Worm (Caenorhabditis elegans) whole organism, early embryonic: ENCODE data around the gene rol-3.

ENCODE experiments used
- B0310.2 ChIP-seq: sonication (generic microtip); optimal IDR thresholded peaks from 2 replicates; lab custom pipeline; 2016; ENCODE audit warnings: mild to moderate bottlenecking, missing genetic modification characterization, missing compliant biosample characterization
- F13C5.2 ChIP-seq: sonication (generic microtip); optimal IDR thresholded peaks from 2 replicates; lab custom pipeline; 2017; ENCODE audit warnings: mild to moderate bottlenecking, missing genetic modification characterization, inconsistent platforms, missing compliant biosample characterization
- aly-1 ChIP-seq: sonication (generic microtip); optimal IDR thresholded peaks from 2 replicates; lab custom pipeline; 2016; ENCODE audit warnings: missing genetic modification characterization, missing compliant biosample characterization
- ama-1 ChIP-seq: fragments of 150-350 bp; optimal IDR thresholded peaks from 2 replicates; lab custom pipeline; 2014
- ceh-13 ChIP-seq: fragments of 200-800 bp; sonication (Bioruptor generic); optimal IDR thresholded peaks from 2 replicates; lab custom pipeline; 2018; ENCODE audit warnings: mild to moderate bottlenecking, missing genetic modification characterization, missing compliant biosample characterization
- ceh-36 ChIP-seq: sonication (generic microtip); optimal IDR thresholded peaks from 2 replicates; lab custom pipeline; 2016; ENCODE audit warnings: missing genetic modification characterization, inconsistent platforms, missing compliant biosample characterization
- ets-7 ChIP-seq: sonication (generic microtip); optimal IDR thresholded peaks from 2 replicates; lab custom pipeline; 2016; ENCODE audit warnings: missing genotype, missing genetic modification characterization, missing compliant biosample characterization
- flt-1 ChIP-seq: fragments of 200-800 bp; sonication (Bioruptor generic); IDR thresholded peaks from 2 replicates; pipeline ENCODE4 v1.3.6; 2022; ENCODE audit warnings: missing genetic modification characterization, missing compliant biosample characterization
- hmbx-1 ChIP-seq: sonication (generic microtip); optimal IDR thresholded peaks from 2 replicates; lab custom pipeline; 2016; ENCODE audit warnings: mild to moderate bottlenecking, missing genetic modification characterization, missing compliant biosample characterization
- hmg-4 ChIP-seq: fragments of 200-800 bp; sonication (Bioruptor generic); optimal IDR thresholded peaks from 2 replicates; lab custom pipeline; 2018; ENCODE audit warnings: mild to moderate bottlenecking, missing genetic modification characterization, missing compliant biosample characterization
- hnd-1 ChIP-seq: sonication (generic microtip); optimal IDR thresholded peaks from 2 replicates; lab custom pipeline; 2016; ENCODE audit warnings: missing genetic modification characterization, missing compliant biosample characterization
- pes-1 ChIP-seq: fragments of 200-800 bp; sonication (Bioruptor generic); IDR thresholded peaks from 2 replicates; pipeline ENCODE4 v1.3.6; 2022; ENCODE audit warnings: missing genetic modification reagents, missing genetic modification characterization, missing compliant biosample characterization
- scrt-1 ChIP-seq: fragments of 200-800 bp; sonication (Bioruptor generic); IDR thresholded peaks from 2 replicates; pipeline ENCODE4 v1.3.6; 2022; ENCODE audit warnings: missing genetic modification characterization, missing compliant biosample characterization
- sea-1 ChIP-seq: fragments of 200-800 bp; sonication (Bioruptor generic); conservative IDR thresholded peaks from 2 replicates; pipeline ENCODE4 v1.3.6; 2022; ENCODE audit warnings: missing genetic modification characterization, missing compliant biosample characterization
- tbx-11 ChIP-seq: fragments of 200-800 bp; sonication (Bioruptor generic); IDR thresholded peaks from 2 replicates; pipeline ENCODE4 v1.3.6; 2022; ENCODE audit warnings: missing genetic modification characterization, missing compliant biosample characterization
- tbx-37 ChIP-seq: fragments of 200-800 bp; sonication (Bioruptor generic); conservative IDR thresholded peaks from 2 replicates; pipeline ENCODE4 v1.3.6; 2022; ENCODE audit warnings: missing genetic modification reagents, missing genetic modification characterization, missing compliant biosample characterization
- tra-4 ChIP-seq: sonication (generic microtip); optimal IDR thresholded peaks from 2 replicates; lab custom pipeline; 2017; ENCODE audit warnings: missing genetic modification characterization, missing compliant biosample characterization

Gene rol-3

DNA sequence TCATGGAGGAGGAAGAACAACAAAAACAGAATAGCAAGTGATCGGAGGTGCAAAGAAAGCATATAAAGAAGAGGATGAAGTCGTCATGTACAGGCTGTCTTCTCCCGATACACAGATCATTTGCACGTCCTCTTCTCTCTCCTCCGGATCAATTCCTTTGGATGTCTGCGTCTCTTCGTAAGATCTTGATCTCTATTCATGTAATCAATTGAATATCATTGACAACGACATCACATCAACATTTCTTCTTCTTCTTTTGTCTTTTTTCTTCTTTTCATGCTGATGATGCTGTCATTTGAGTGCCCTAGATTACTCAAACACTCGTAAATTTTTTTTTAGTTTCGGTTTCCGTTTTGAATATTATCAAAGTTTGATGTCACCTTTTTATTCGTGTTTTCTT lies at the start of gene rol-3:
rol-3 (minus strand) TSS at position 120 of the 400 bp plus-strand sequence.
- TF ChIP-seq aly-1 (tag; lab: Kevin White, UChicago) = no peak
- TF ChIP-seq tbx-37 = no peak
- TF ChIP-seq F13C5.2 (tag; lab: Kevin White, UChicago) = no peak
- TF ChIP-seq scrt-1 (GFP tag; lab: Robert Waterston, UW) = no peak
- no peak for TF ChIP-seq ets-7 (tag; lab: Kevin White, UChicago)
- TF ChIP-seq hnd-1 (tag; lab: Kevin White, UChicago) = no peak
- TF ChIP-seq ama-1 = no peak
- TF ChIP-seq ceh-36 (tag; lab: Kevin White, UChicago) = no peak
- no peak for TF ChIP-seq flt-1 (GFP tag; lab: Robert Waterston, UW)
- TF ChIP-seq pes-1 (GFP tag; lab: Robert Waterston, UW) = no peak
- TF ChIP-seq tra-4 = no peak
- TF ChIP-seq hmg-4 = no peak
- no peak for TF ChIP-seq sea-1 (GFP tag; lab: Robert Waterston, UW)
- no peak for TF ChIP-seq B0310.2 (tag; lab: Kevin White, UChicago)
- TF ChIP-seq hmbx-1 = no peak
- TF ChIP-seq tbx-11 (GFP tag; lab: Robert Waterston, UW) = no peak
- no peak for TF ChIP-seq ceh-13 (GFP tag; lab: Kevin White, UChicago)

DNA sequence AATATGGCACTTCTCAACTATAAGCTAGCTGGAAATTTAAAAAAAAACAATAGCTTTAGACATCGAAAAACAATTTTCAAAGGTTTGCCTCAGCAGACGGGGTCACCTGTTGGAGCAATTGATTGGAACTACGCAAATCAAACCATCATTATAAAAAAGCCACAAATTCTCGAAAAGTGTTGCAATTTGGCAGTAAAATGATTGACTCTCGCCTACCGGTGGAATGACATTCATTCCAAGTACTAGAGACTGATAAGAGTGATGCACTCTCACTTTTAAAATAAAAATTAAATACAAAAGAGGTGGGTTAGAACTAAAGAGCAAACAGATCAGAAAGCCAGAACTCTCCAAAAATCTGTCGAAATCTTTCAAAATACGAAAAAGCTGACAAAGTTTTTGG lies 47.2 kb upstream of the rol-3 start:
- TF ChIP-seq aly-1 (tag; lab: Kevin White, UChicago) = no peak
- TF ChIP-seq hnd-1 (tag; lab: Kevin White, UChicago) = no peak
- no peak for TF ChIP-seq tbx-37

DNA sequence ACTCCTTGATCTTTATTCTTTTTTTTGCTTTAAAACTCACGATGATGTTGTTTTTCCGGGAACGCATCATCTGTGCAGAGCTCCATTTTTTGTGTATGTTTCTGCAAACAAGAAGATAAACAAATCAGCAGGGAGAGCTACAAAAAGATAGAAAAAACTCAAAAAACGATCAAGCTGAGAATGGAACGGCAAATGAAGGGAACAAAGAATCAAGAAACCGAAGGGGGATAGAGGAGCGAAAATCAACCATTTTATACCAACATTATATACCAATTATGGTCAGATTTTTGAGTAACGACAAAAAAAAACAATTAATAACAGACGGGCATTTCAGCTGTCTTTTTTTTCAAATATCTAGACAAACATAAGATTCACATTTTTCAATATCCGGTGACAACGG lies 46.6 kb upstream of the rol-3 start, which contains the start of gene slc-17.5:
slc-17.5 (minus strand) TSS at position 101 of the 400 bp plus-strand sequence.
- TF ChIP-seq hnd-1 (tag; lab: Kevin White, UChicago) = no peak

DNA sequence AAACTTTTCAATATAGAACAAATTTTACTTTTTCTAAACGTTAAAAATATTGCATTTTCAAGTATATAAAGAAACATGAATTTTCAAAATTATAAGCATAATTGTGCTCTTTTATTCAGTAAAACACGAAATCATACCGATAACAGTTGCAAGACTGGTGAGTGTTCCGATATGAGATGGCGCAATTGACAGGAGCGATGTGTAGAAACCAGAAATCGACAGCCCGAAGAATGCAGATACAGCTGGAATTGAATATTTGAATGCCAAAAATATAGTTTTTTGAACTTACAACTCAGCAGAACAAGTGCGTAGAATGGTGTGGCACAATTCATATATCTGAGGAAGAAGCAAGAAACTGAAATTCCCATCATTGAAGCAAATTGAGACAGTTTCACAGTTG lies 44.7 kb upstream of the rol-3 start:
- TF ChIP-seq sea-1 (GFP tag; lab: Robert Waterston, UW) = no peak
- no peak for TF ChIP-seq pes-1 (GFP tag; lab: Robert Waterston, UW)
- TF ChIP-seq hnd-1 (tag; lab: Kevin White, UChicago) = no peak
- no peak for TF ChIP-seq ets-7 (tag; lab: Kevin White, UChicago)
- no peak for TF ChIP-seq ceh-36 (tag; lab: Kevin White, UChicago)
- no peak for TF ChIP-seq F13C5.2 (tag; lab: Kevin White, UChicago)
- no peak for TF ChIP-seq ceh-13 (GFP tag; lab: Kevin White, UChicago)
- no peak for TF ChIP-seq hmbx-1
- no peak for TF ChIP-seq B0310.2 (tag; lab: Kevin White, UChicago)

ce11 chrV:8281646-8282045 lies 43.4 kb upstream of the rol-3 start:
- TF ChIP-seq aly-1 (tag; lab: Kevin White, UChicago) = no peak
- no peak for TF ChIP-seq F13C5.2 (tag; lab: Kevin White, UChicago)
- no peak for TF ChIP-seq ets-7 (tag; lab: Kevin White, UChicago)
- TF ChIP-seq tbx-11 (GFP tag; lab: Robert Waterston, UW) = no peak
- no peak for TF ChIP-seq tra-4
- TF ChIP-seq ceh-36 (tag; lab: Kevin White, UChicago) = no peak
- TF ChIP-seq hnd-1 (tag; lab: Kevin White, UChicago) = no peak
- TF ChIP-seq hmg-4 = no peak
- no peak for TF ChIP-seq ceh-13 (GFP tag; lab: Kevin White, UChicago)
- no peak for TF ChIP-seq scrt-1 (GFP tag; lab: Robert Waterston, UW)
- no peak for TF ChIP-seq pes-1 (GFP tag; lab: Robert Waterston, UW)
- no peak for TF ChIP-seq B0310.2 (tag; lab: Kevin White, UChicago)
- TF ChIP-seq hmbx-1 = no peak
- TF ChIP-seq sea-1 (GFP tag; lab: Robert Waterston, UW) = no peak

DNA sequence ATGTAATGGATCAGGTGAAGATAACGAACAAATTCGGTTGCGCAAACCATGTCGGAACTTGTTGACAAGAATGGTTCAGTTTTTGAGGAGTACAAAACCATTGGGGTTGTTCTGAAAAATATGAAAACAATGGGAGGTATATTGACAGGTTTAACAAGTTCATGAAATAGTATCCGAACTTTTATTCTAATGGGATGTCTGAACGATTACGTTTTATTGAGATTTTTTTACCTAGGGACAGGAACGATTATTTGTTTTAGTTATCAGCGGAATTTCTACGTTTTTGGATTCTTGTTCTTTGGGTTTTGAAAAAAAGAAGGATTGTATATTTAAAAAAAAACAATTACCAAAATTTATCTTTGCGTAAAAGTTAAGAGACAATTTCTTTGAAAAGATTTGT lies 42.6 kb upstream of the rol-3 start, which contains the start of gene str-135:
str-135 (minus strand) TSS at position 101 of the 400 bp plus-strand sequence.
- no peak for TF ChIP-seq B0310.2 (tag; lab: Kevin White, UChicago)
- no peak for TF ChIP-seq hmg-4
- no peak for TF ChIP-seq sea-1 (GFP tag; lab: Robert Waterston, UW)
- no peak for TF ChIP-seq tra-4

- TF ChIP-seq tra-4 = no peak
- TF ChIP-seq ama-1 = no peak
- TF ChIP-seq tbx-37 = no peak
- TF ChIP-seq hmbx-1 = no peak
- no peak for TF ChIP-seq ceh-13 (GFP tag; lab: Kevin White, UChicago)
- TF ChIP-seq ets-7 (tag; lab: Kevin White, UChicago) = no peak
Measured at ce11 chrV:8278830-8279229, 40.6 kb upstream of the rol-3 start, which contains the start of gene str-136. TSS of gene str-136 (minus strand) at chrV:8278930.

- TF ChIP-seq ceh-36 (tag; lab: Kevin White, UChicago) (no peak), hmbx-1 (no peak), hnd-1 (tag; lab: Kevin White, UChicago) (no peak), flt-1 (GFP tag; lab: Robert Waterston, UW) (no peak), tbx-37 (no peak), scrt-1 (GFP tag; lab: Robert Waterston, UW) (no peak), hmg-4 (no peak), sea-1 (GFP tag; lab: Robert Waterston, UW) (no peak), tra-4 (no peak), ets-7 (tag; lab: Kevin White, UChicago) (no peak), ceh-13 (GFP tag; lab: Kevin White, UChicago) (no peak)
Measured at ce11 chrV:8271995-8272394, 33.8 kb upstream of the rol-3 start, which contains the start of gene asp-5. TSS of gene asp-5 (plus strand) at chrV:8272385.
